Worm (Caenorhabditis elegans): ENCODE measurements around the gene eef-1A.2.

DNA sequence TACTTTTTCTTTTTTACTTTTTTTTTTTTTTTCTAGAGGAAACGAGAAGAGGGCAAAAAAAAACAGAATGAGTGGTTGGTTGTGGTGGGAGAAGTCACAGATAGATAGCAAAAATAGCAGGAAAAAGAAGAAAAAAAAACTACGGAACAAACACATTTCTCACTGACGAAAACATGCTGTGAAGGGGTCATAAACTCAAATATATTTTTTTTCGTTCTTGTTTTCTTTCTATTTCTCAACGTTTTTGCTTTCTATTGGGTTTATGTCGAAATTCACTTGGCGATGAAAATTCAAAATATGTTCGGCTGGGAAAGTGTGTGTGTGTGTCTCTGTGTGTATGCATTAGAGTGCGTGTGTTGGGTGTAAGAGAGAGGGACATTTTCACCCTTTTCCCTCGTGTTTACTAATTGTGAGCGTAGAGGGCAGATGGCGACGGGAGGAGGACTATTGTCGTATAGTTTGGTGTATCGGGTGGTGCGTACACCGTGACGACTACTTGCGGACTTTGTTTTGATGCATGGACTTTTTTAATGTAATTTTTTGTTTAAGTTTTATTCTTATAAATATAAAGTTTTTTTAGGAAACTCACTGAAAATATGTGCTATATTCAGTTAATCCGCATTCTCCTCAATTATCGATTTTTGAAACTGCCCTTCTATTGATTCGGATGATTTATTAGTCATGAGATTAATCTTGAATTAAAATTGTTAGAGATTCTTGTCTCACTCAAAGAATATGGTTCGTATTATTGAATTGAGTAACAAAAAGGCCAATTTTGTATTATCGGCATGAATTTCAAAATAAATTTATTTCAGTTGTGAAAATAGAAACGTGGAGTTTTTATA lies 13.9 kb upstream of the eef-1A.2 start:
- no peak for TF ChIP-seq unc-62 (GFP tag; optimal IDR thresholded peaks at IDR 0.05)
- TF ChIP-seq ama-1 (optimal IDR thresholded peaks at IDR 0.05) = no peak
- peak; percentile 56 for TF ChIP-seq ceh-28 (tag; optimal IDR thresholded peaks at IDR 0.05)
- TF ChIP-seq nhr-76 (tag; optimal IDR thresholded peaks at IDR 0.05) = no peak
- TF ChIP-seq ztf-11 (tag; optimal IDR thresholded peaks at IDR 0.05) = no peak
- no peak for TF ChIP-seq elt-3 (tag; optimal IDR thresholded peaks at IDR 0.05)
- no peak for TF ChIP-seq fkh-10 (GFP tag; optimal IDR thresholded peaks at IDR 0.05)
- no peak for TF ChIP-seq R02D3.7 (tag; optimal IDR thresholded peaks at IDR 0.05)
- TF ChIP-seq nhr-237 (tag; optimal IDR thresholded peaks at IDR 0.05) = no peak
- no peak for TF ChIP-seq ZK546.5 (tag; optimal IDR thresholded peaks at IDR 0.05)
- TF ChIP-seq elt-2 (tag; optimal IDR thresholded peaks at IDR 0.05) = peak; percentile 41

All from whole organism, L3 larva.